Worm (Caenorhabditis elegans) whole organism, L2 larva: ENCODE data around the gene F40G9.6.

Experiments
- crh-2 ChIP-seq: sonication (generic microtip); optimal IDR thresholded peaks from 2 replicates; lab custom pipeline; 2017; ENCODE audit warnings: missing biosample characterization, missing genetic modification characterization
- lin-13 ChIP-seq: fragments of 150-350 bp; optimal IDR thresholded peaks from 2 replicates; lab custom pipeline; 2014; ENCODE audit warnings: missing biosample characterization, missing genetic modification reagents, missing genetic modification characterization
- ztf-11 ChIP-seq: sonication (generic microtip); optimal IDR thresholded peaks from 2 replicates; lab custom pipeline; 2017; ENCODE audit warnings: missing biosample characterization, missing genetic modification characterization

DNA sequence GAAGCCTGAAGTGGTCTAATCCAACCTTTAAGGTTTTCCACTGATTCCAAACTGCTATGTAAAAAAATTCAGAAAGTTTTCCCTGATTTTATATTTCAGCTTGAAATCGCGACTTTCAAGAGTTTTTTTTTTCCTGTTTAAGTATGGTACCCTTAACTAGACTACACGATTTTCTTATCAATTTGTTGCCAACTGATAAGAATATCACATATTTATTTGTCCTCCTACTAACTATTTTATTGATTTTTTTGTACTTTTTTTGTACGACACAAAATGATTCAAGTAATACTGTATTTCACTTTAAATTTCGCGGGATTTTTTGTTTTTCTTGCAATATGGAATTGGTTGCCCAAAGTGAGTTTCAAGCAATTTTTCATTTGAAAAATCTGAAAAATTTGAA, 3.7 kb downstream of the F40G9.6 start:
- TF ChIP-seq crh-2 (tag; lab: Kevin White, UChicago) (no peak), ztf-11 (no peak), lin-13 (GFP tag; lab: Kevin White, UChicago) (no peak)
